Fruit fly (Drosophila melanogaster) whole organism, prepupa: Measurements from ENCODE around the gene CG15429.

ENCODE experiments used
- CG15336 ChIP-seq: fragments of 200-800 bp; sonication (Bioruptor generic); IDR thresholded peaks from 2 replicates; pipeline ENCODE4 v1.3.6; 2022; ENCODE audit warnings: missing biosample characterization, missing genetic modification characterization
- Lpt ChIP-seq: fragments of 200-800 bp; sonication (Bioruptor generic); optimal IDR thresholded peaks from 3 replicates; lab custom pipeline; 2016; ENCODE audit warnings: missing biosample characterization, missing genetic modification characterization
- Smox ChIP-seq: fragments of 200-800 bp; sonication (Bioruptor generic); optimal IDR thresholded peaks from 3 replicates; lab custom pipeline; 2016; ENCODE audit warnings: missing biosample characterization, missing genetic modification characterization
- Sox14 ChIP-seq: fragments of 200-800 bp; sonication (Bioruptor generic); optimal IDR thresholded peaks from 3 replicates; lab custom pipeline; 2016; ENCODE audit warnings: missing biosample characterization, missing genetic modification characterization

- TF ChIP-seq Smox (GFP tag; lab: Kevin White, UChicago) (no peak), CG15336 (GFP tag; lab: Robert Waterston, UW) (no peak), Lpt (no peak), Sox14 (no peak)
Measured at dm6 chr2L:4317910-4318309, 34.9 kb upstream of the CG15429 start.
